Fruit fly (Drosophila melanogaster) whole organism, adult: ENCODE measurements around the gene CG45492.
"Not testable (repeated sequence)": the region's sequence is repeated elsewhere in the genome, so short reads cannot be mapped to it uniquely, and the experiment has no call there.

Experiments
- CG11617 ChIP-seq: fragments of 200-800 bp; sonication (Bioruptor generic); optimal IDR thresholded peaks from 2 replicates; lab custom pipeline; 2017; ENCODE audit warnings: mild to moderate bottlenecking, missing biosample characterization, missing genetic modification reagents, missing genetic modification characterization
- CG12768 ChIP-seq: fragments of 200-800 bp; sonication (Bioruptor generic); optimal IDR thresholded peaks from 2 replicates; lab custom pipeline; 2017; ENCODE audit warnings: missing biosample characterization, missing genetic modification characterization, mild to moderate bottlenecking, moderate library complexity, missing genetic modification reagents
- CG1620 ChIP-seq: fragments of 200-800 bp; sonication (Bioruptor generic); optimal IDR thresholded peaks from 2 replicates; lab custom pipeline; 2016; ENCODE audit warnings: missing biosample characterization, missing genetic modification characterization
- CG33017 ChIP-seq: fragments of 200-800 bp; sonication (Bioruptor generic); optimal IDR thresholded peaks from 2 replicates; lab custom pipeline; 2018; ENCODE audit warnings: missing biosample characterization, mild to moderate bottlenecking, missing genetic modification characterization, moderate library complexity
- Crg-1 ChIP-seq: fragments of 200-800 bp; sonication (Bioruptor generic); optimal IDR thresholded peaks from 2 replicates; lab custom pipeline; 2016; ENCODE audit warnings: missing biosample characterization, missing genetic modification characterization
- Hr96 ChIP-seq: fragments of 200-800 bp; sonication (Bioruptor generic); optimal IDR thresholded peaks from 2 replicates; lab custom pipeline; 2016; ENCODE audit warnings: missing biosample characterization, missing genetic modification characterization
- bab1 ChIP-seq: fragments of 200-800 bp; sonication (Bioruptor generic); optimal IDR thresholded peaks from 3 replicates; lab custom pipeline; 2019; ENCODE audit warnings: missing biosample characterization, mild to moderate bottlenecking, missing genetic modification characterization, moderate library complexity
- cic ChIP-seq: fragments of 200-800 bp; sonication (Bioruptor generic); optimal IDR thresholded peaks from 2 replicates; lab custom pipeline; 2017; ENCODE audit warnings: missing biosample characterization, mild to moderate bottlenecking, missing genetic modification characterization, moderate library complexity
- kay ChIP-seq: fragments of 200-800 bp; sonication (Bioruptor generic); peaks from one replicate; lab custom pipeline; 2016; ENCODE audit warnings: missing biosample characterization, missing genetic modification characterization, borderline replicate concordance
- ovo ChIP-seq: fragments of 200-800 bp; sonication (Bioruptor generic); optimal IDR thresholded peaks from 2 replicates; lab custom pipeline; 2016; ENCODE audit warnings: missing biosample characterization, missing genetic modification characterization
- pad ChIP-seq: fragments of 200-800 bp; sonication (Bioruptor generic); optimal IDR thresholded peaks from 3 replicates; lab custom pipeline; 2017; ENCODE audit warnings: missing biosample characterization, missing genetic modification characterization, mild to moderate bottlenecking, moderate library complexity, missing genetic modification reagents
- tj ChIP-seq: fragments of 200-800 bp; sonication (Bioruptor generic); optimal IDR thresholded peaks from 3 replicates; lab custom pipeline; 2017; ENCODE audit warnings: missing biosample characterization, mild to moderate bottlenecking, missing genetic modification characterization, moderate library complexity
- toe ChIP-seq: fragments of 200-800 bp; sonication (Bioruptor generic); optimal IDR thresholded peaks from 2 replicates; lab custom pipeline; 2016; ENCODE audit warnings: missing biosample characterization, missing genetic modification characterization

DNA sequence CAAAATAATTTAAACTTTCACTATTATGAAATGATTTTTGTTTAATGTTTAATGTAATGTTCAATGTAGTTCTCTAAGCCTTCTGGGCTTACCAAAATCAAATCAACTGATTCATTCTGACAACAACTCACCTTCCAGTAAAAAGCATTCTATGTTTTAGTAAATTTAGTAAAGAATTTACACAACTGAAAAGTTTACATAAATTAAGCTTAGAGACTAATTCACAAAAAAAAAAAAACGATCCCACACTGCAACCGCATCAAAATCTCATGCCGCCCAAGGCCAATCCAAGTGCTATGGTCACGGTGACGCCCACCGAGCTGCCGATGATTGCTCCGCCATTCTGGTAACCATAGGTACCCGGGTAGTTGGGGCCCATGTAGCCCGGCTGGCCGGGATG is 28.8 kb downstream of the CG45492 start, which contains the start of gene CG45487:
- not testable (repeated sequence) for TF ChIP-seq tj; CG1620 (GFP tag; lab: Kevin White, UChicago); toe (GFP tag; lab: Kevin White, UChicago); CG12768 (GFP tag; lab: Kevin White, UChicago); CG11617; ovo (GFP tag; lab: Kevin White, UChicago); kay (GFP tag; lab: Kevin White, UChicago); CG33017 (tag; lab: Kevin White, UChicago); Hr96 (GFP tag; lab: Kevin White, UChicago); cic (GFP tag; lab: Kevin White, UChicago); bab1 (GFP tag; lab: Kevin White, UChicago); Crg-1 (GFP tag; lab: Kevin White, UChicago); pad (GFP tag; lab: Kevin White, UChicago)
